Worm (Caenorhabditis elegans): ENCODE measurements around the gene F37C12.10.

ce11 chrIII:7216924-7217521 lies 28.8 kb upstream of the F37C12.10 start:
- TF ChIP-seq hlh-13 (GFP tag; optimal IDR thresholded peaks at IDR 0.05) (no peak), ama-1 (optimal IDR thresholded peaks at IDR 0.05) (no peak), F13H6.1 (tag; optimal IDR thresholded peaks at IDR 0.05) (no peak), zip-5 (tag; optimal IDR thresholded peaks at IDR 0.05) (no peak), ceh-18 (tag; optimal IDR thresholded peaks at IDR 0.05) (peak; percentile 92), syd-9 (tag; optimal IDR thresholded peaks at IDR 0.05) (no peak), tbx-2 (tag; optimal IDR thresholded peaks at IDR 0.05) (no peak), pqm-1 (tag; optimal IDR thresholded peaks at IDR 0.05) (no peak), rnt-1 (tag; optimal IDR thresholded peaks at IDR 0.05) (peak; percentile 78), odd-2 (tag; optimal IDR thresholded peaks at IDR 0.05) (no peak), hlh-8 (tag; optimal IDR thresholded peaks at IDR 0.05) (no peak), elt-2 (tag; optimal IDR thresholded peaks at IDR 0.05) (no peak)

Data from whole organism, late embryonic.